Fruit fly (Drosophila melanogaster): ENCODE data around the gene Lk.
A peak's percentile ranks its signal among the peaks of the same experiment; 100 is the strongest.

The Lk gene

DNA sequence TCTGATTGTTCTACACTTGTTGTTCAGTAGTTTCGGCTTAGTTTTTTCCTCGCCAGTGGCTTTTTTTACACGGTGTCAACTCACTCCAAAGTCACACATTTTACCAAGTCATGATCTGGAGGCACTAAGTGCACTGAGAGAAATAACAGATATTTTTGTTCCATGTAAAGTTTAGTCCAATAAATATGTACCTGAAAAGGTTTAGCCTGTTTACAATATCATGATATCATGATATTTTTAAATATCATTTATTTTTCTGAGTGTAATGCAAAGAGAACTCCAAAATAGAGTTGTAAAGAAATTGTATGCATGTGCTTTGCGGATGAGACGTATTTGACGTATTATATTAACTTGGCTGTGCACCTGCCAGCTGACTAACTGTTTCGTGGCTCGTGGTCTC lies 28.8 kb downstream of the Lk start (continued):
- TF ChIP-seq bsh (GFP tag; optimal IDR thresholded peaks at IDR 0.05) (peak in 1 of 2 experiments; percentile 39), CG12942 (GFP tag; optimal IDR thresholded peaks at IDR 0.05) (no peak), CG6683 (GFP tag; optimal IDR thresholded peaks at IDR 0.05) (no peak), CHES-1-like (GFP tag; optimal IDR thresholded peaks at IDR 0.05) (no peak), CG1602 (GFP tag; optimal IDR thresholded peaks at IDR 0.05) (peak; percentile 7), CG9609 (GFP tag; optimal IDR thresholded peaks at IDR 0.05) (no peak), Doc2 (GFP tag; IDR thresholded peaks at IDR 0.05) (no peak), Vsx1 (GFP tag; optimal IDR thresholded peaks at IDR 0.05) (no peak), ind (GFP tag; optimal IDR thresholded peaks at IDR 0.05) (no peak), CG2199 (GFP tag; IDR thresholded peaks at IDR 0.05) (no peak), CG12155 (GFP tag; optimal IDR thresholded peaks at IDR 0.05) (no peak), pzg (GFP tag; optimal IDR thresholded peaks at IDR 0.05) (no peak), Hmr (GFP tag; optimal IDR thresholded peaks at IDR 0.05) (no peak), az2 (GFP tag; optimal IDR thresholded peaks at IDR 0.05) (peak; percentile 22), Oli (tag; optimal IDR thresholded peaks at IDR 0.05) (peak; percentile 32), gcm (GFP tag; optimal IDR thresholded peaks at IDR 0.05) (no peak), CG1792 (GFP tag; optimal IDR thresholded peaks at IDR 0.05) (no peak), CG8765 (GFP tag; IDR thresholded peaks at IDR 0.05) (no peak), CG4707 (GFP tag; optimal IDR thresholded peaks at IDR 0.05) (no peak), fd64A (GFP tag; optimal IDR thresholded peaks at IDR 0.05) (no peak), CG7786 (GFP tag; optimal IDR thresholded peaks at IDR 0.05) (no peak), wdn (GFP tag; IDR thresholded peaks at IDR 0.05) (no peak), Hand (GFP tag; optimal IDR thresholded peaks at IDR 0.05) (no peak), CG3065 (GFP tag; optimal IDR thresholded peaks at IDR 0.05) (no peak), tgo (GFP tag; IDR thresholded peaks at IDR 0.05) (no peak), shn (GFP tag; optimal IDR thresholded peaks at IDR 0.05) (no peak), kah (GFP tag; optimal IDR thresholded peaks at IDR 0.05) (no peak), Ptx1 (GFP tag; IDR thresholded peaks at IDR 0.05) (no peak), HmgD (GFP tag; optimal IDR thresholded peaks at IDR 0.05) (no peak), sc (optimal IDR thresholded peaks at IDR 0.05) (no peak), sc (GFP tag; optimal IDR thresholded peaks at IDR 0.05) (no peak), prd (optimal IDR thresholded peaks at IDR 0.05) (no peak), prd (GFP tag; IDR thresholded peaks at IDR 0.05) (no peak), CG2712 (tag; optimal IDR thresholded peaks at IDR 0.05) (peak; percentile 26), CG5245 (GFP tag; optimal IDR thresholded peaks at IDR 0.05) (peak; percentile 31), schlank (tag; optimal IDR thresholded peaks at IDR 0.05) (no peak), twi (tag; optimal IDR thresholded peaks at IDR 0.05) (no peak)

DNA sequence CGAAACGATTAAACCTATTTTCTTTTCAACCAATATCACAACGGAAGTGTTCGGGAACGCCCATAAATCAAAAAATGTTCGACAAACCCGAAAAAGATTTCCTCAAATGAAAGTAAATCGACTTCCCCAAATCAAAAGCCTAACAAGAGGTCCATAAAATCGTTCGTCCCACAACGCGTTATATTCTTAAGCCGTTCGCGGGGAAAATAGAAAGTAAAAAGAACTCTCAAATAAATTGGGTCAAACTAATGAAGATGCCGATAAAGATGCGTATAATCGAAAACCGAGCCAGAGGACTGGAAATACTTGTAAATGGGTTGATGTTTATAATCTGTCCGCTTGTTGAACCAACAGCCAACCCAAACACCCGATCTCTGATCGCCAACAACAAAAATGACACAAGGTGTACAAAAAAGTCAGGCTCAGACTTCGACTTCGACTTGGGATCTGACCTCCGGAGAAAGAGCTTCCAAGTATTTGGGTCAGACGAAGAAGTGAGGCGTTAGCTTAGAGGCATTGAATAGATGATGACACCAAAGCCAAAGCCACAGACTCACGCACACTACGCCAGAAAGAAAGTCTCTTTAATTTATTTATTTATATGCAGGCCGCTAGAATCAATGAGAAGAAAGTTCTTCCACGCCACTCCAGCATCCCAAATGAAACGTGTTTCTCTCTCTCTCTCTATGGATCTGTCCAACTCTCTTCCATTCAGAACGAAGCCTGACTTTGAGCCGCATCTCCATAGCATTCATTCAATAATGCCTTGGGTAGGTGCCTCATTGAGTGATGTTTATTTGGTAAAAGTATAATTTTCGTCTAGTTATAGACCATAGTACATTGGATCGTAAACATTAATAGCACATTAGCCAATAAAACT lies 37.8 kb downstream of the Lk start:
- TF ChIP-seq abd-A (tag; optimal IDR thresholded peaks at IDR 0.05), result peak; percentile 23
- peak in 1 of 2 experiments; percentile 43 for TF ChIP-seq Hr78 (GFP tag; optimal IDR thresholded peaks at IDR 0.05)
- TF ChIP-seq fd64A (GFP tag; optimal IDR thresholded peaks at IDR 0.05), result no peak
- no peak for TF ChIP-seq CG13775 (GFP tag; optimal IDR thresholded peaks at IDR 0.05)
- no peak for TF ChIP-seq CkIIα-i1 (GFP tag; IDR thresholded peaks at IDR 0.05)
- TF ChIP-seq z (GFP tag; IDR thresholded peaks at IDR 0.05), result peak; percentile 85
- TF ChIP-seq ase (GFP tag; IDR thresholded peaks at IDR 0.05), result no peak
- no peak for TF ChIP-seq jing (GFP tag; optimal IDR thresholded peaks at IDR 0.05)
- no peak for TF ChIP-seq CG9876 (GFP tag; optimal IDR thresholded peaks at IDR 0.05)
- TF ChIP-seq pros (GFP tag; optimal IDR thresholded peaks at IDR 0.05), result peak; percentile 71
- no peak for TF ChIP-seq CG17912 (GFP tag; optimal IDR thresholded peaks at IDR 0.05)
- TF ChIP-seq Trl (optimal IDR thresholded peaks at IDR 0.05), result peak in 1 of 2 experiments; percentile 19
- no peak for TF ChIP-seq Trl (GFP tag; optimal IDR thresholded peaks at IDR 0.05)
- TF ChIP-seq exex (tag; optimal IDR thresholded peaks at IDR 0.05), result no peak
- no peak for TF ChIP-seq NC2β (GFP tag; optimal IDR thresholded peaks at IDR 0.05)
- peak; percentile 12 for TF ChIP-seq CG2712 (tag; optimal IDR thresholded peaks at IDR 0.05)
- TF ChIP-seq Kr (GFP tag; optimal IDR thresholded peaks at IDR 0.05), result no peak
